Fruit fly (Drosophila melanogaster) whole organism, embryonic: Measurements from ENCODE around the gene sll.

Source experiments
- Bteb2 ChIP-seq: fragments of 200-800 bp; sonication (Bioruptor generic); optimal IDR thresholded peaks from 2 replicates; lab custom pipeline; 2016; ENCODE audit warnings: missing biosample characterization, missing genetic modification characterization
- CG10267 ChIP-seq: fragments of 200-800 bp; sonication (Bioruptor generic); optimal IDR thresholded peaks from 2 replicates; lab custom pipeline; 2018; ENCODE audit warnings: missing biosample characterization, mild to moderate bottlenecking, missing genetic modification characterization, moderate library complexity
- CG11093 ChIP-seq: fragments of 200-800 bp; sonication (Bioruptor generic); IDR thresholded peaks from 3 replicates; pipeline ENCODE4 v1.3.6; 2022; ENCODE audit warnings: missing biosample characterization, missing genetic modification characterization
- CG11560 ChIP-seq: fragments of 200-800 bp; sonication (Bioruptor generic); IDR thresholded peaks from 3 replicates; pipeline ENCODE4 v1.3.6; 2022; ENCODE audit warnings: missing biosample characterization, missing genetic modification characterization
- CG11695 ChIP-seq: fragments of 200-800 bp; sonication (Bioruptor generic); IDR thresholded peaks from 3 replicates; pipeline ENCODE4 v1.3.6; 2022; ENCODE audit warnings: missing biosample characterization, missing genetic modification characterization
- CG12104 ChIP-seq: fragments of 200-800 bp; sonication (Bioruptor generic); optimal IDR thresholded peaks from 3 replicates; lab custom pipeline; 2016; ENCODE audit warnings: missing biosample characterization, missing genetic modification characterization
- CG15514 ChIP-seq: fragments of 200-800 bp; sonication (Bioruptor generic); optimal IDR thresholded peaks from 3 replicates; lab custom pipeline; 2017; ENCODE audit warnings: missing biosample characterization, missing genetic modification characterization, mild to moderate bottlenecking, moderate library complexity, missing genetic modification reagents
- CG16815 ChIP-seq: fragments of 200-800 bp; sonication (Bioruptor generic); optimal IDR thresholded peaks from 3 replicates; lab custom pipeline; 2017; ENCODE audit warnings: missing biosample characterization, mild to moderate bottlenecking, missing genetic modification characterization
- CG17829 ChIP-seq: fragments of 200-800 bp; optimal IDR thresholded peaks from 2 replicates; lab custom pipeline; 2019; ENCODE audit warnings: missing biosample characterization, mild to moderate bottlenecking, missing genetic modification characterization, moderate library complexity
- CG30020 ChIP-seq: fragments of 200-800 bp; optimal IDR thresholded peaks from 2 replicates; lab custom pipeline; 2019; ENCODE audit warnings: missing biosample characterization, mild to moderate bottlenecking, missing genetic modification characterization, moderate library complexity
- CG30403 ChIP-seq: fragments of 200-800 bp; sonication (Bioruptor generic); optimal IDR thresholded peaks from 3 replicates; lab custom pipeline; 2016; ENCODE audit warnings: missing biosample characterization, missing genetic modification characterization
- CG34224 ChIP-seq: fragments of 200-800 bp; sonication (Bioruptor generic); IDR thresholded peaks from 3 replicates; pipeline ENCODE4 v1.3.6; 2022; ENCODE audit warnings: missing biosample characterization, missing genetic modification characterization; ENCODE audit not compliant: partially characterized antibody
- CG34422 ChIP-seq: fragments of 200-800 bp; sonication (Bioruptor generic); IDR thresholded peaks from 3 replicates; pipeline ENCODE4 v1.3.6; 2022; ENCODE audit warnings: missing biosample characterization, missing genetic modification characterization
- CG42726 ChIP-seq: fragments of 200-800 bp; sonication (Bioruptor generic); IDR thresholded peaks from 2 replicates; pipeline ENCODE4 v1.3.6; 2022; ENCODE audit warnings: missing biosample characterization, missing genetic modification characterization; ENCODE audit not compliant: partially characterized antibody
- CG4854 ChIP-seq: fragments of 200-800 bp; sonication (Bioruptor generic); optimal IDR thresholded peaks from 2 replicates; lab custom pipeline; 2016; ENCODE audit warnings: missing biosample characterization, missing genetic modification characterization, inconsistent platforms
- CG7928 ChIP-seq: fragments of 200-800 bp; sonication (Bioruptor generic); optimal IDR thresholded peaks from 2 replicates; lab custom pipeline; 2017; ENCODE audit warnings: missing biosample characterization, mild to moderate bottlenecking, missing genetic modification characterization
- CG8924 ChIP-seq: fragments of 200-800 bp; optimal IDR thresholded peaks from 3 replicates; lab custom pipeline; 2019; ENCODE audit warnings: missing biosample characterization, mild to moderate bottlenecking, missing genetic modification characterization, moderate library complexity
- CG9437 ChIP-seq: fragments of 200-800 bp; sonication (Bioruptor generic); optimal IDR thresholded peaks from 2 replicates; lab custom pipeline; 2018; ENCODE audit warnings: missing biosample characterization, mild to moderate bottlenecking, missing genetic modification characterization
- CG9876 ChIP-seq: fragments of 200-800 bp; sonication (Bioruptor generic); optimal IDR thresholded peaks from 2 replicates; lab custom pipeline; 2016; ENCODE audit warnings: missing biosample characterization, missing genetic modification characterization
- D19B ChIP-seq: fragments of 200-800 bp; sonication (Bioruptor generic); optimal IDR thresholded peaks from 2 replicates; lab custom pipeline; 2017; ENCODE audit warnings: missing biosample characterization, mild to moderate bottlenecking, missing genetic modification characterization
- Doc2 ChIP-seq: fragments of 200-800 bp; sonication (Bioruptor generic); IDR thresholded peaks from 2 replicates; pipeline ENCODE4 v1.3.6; 2022; ENCODE audit warnings: missing biosample characterization, missing genetic modification characterization
- Eip74EF ChIP-seq, 2 experiments: fragments of 200-800 bp in 1 of 2; fragments of >200 bp in 1 of 2; sonication (Bioruptor generic) in 1 of 2; optimal IDR thresholded peaks; 2 replicates each; lab custom pipeline; 2017 to 2019; ENCODE audit warnings: missing biosample characterization in 2 of 2, missing genetic modification characterization in 2 of 2, mild to moderate bottlenecking in 1 of 2, moderate library complexity in 1 of 2
- Med ChIP-seq: fragments of 200-800 bp; sonication (Bioruptor generic); peaks from one replicate; lab custom pipeline; 2016; ENCODE audit warnings: missing biosample characterization, missing genetic modification characterization, mild to moderate bottlenecking, inconsistent platforms, moderate library complexity
- Meics ChIP-seq: fragments of 200-800 bp; sonication (Bioruptor generic); optimal IDR thresholded peaks from 2 replicates; lab custom pipeline; 2017; ENCODE audit warnings: missing biosample characterization, mild to moderate bottlenecking, missing genetic modification characterization
- Nf-YC ChIP-seq: fragments of 200-800 bp; optimal IDR thresholded peaks from 3 replicates; lab custom pipeline; 2019; ENCODE audit warnings: missing biosample characterization, mild to moderate bottlenecking, missing genetic modification characterization, moderate library complexity
- Oli ChIP-seq: fragments of 200-800 bp; sonication (Bioruptor generic); optimal IDR thresholded peaks from 2 replicates; lab custom pipeline; 2018; ENCODE audit warnings: missing biosample characterization, mild to moderate bottlenecking, missing genetic modification characterization, moderate library complexity
- Ptx1 ChIP-seq: fragments of 200-800 bp; sonication (Bioruptor generic); IDR thresholded peaks from 2 replicates; pipeline ENCODE4 v1.3.6; 2022; ENCODE audit warnings: missing biosample characterization, missing genetic modification characterization
- TFAM ChIP-seq: fragments of 200-800 bp; sonication (Bioruptor generic); optimal IDR thresholded peaks from 2 replicates; lab custom pipeline; 2017; ENCODE audit warnings: missing biosample characterization, missing genetic modification characterization, inconsistent platforms
- abd-A ChIP-seq: fragments of 200-800 bp; sonication (Bioruptor generic); optimal IDR thresholded peaks from 3 replicates; lab custom pipeline; 2019; ENCODE audit warnings: missing biosample characterization, mild to moderate bottlenecking, missing genetic modification characterization, moderate library complexity
- ato ChIP-seq: fragments of 200-800 bp; sonication (Bioruptor generic); IDR thresholded peaks from 2 replicates; pipeline ENCODE4 v1.3.6; 2022; ENCODE audit warnings: missing biosample characterization, missing genetic modification characterization; ENCODE audit not compliant: partially characterized antibody
- az2 ChIP-seq: fragments of 200-800 bp; sonication (Bioruptor generic); optimal IDR thresholded peaks from 3 replicates; lab custom pipeline; 2016; ENCODE audit warnings: missing biosample characterization, missing genetic modification characterization
- bowl ChIP-seq: fragments of 200-800 bp; sonication (Bioruptor generic); IDR thresholded peaks from 2 replicates; pipeline ENCODE4 v1.3.6; 2022; ENCODE audit warnings: missing biosample characterization, missing genetic modification characterization
- chif ChIP-seq, 2 experiments: fragments of 200-800 bp; sonication (Bioruptor generic); optimal IDR thresholded peaks; 3 replicates each; lab custom pipeline; 2016; ENCODE audit warnings: missing biosample characterization in 2 of 2, missing genetic modification characterization in 2 of 2
- chm ChIP-seq: fragments of 200-800 bp; sonication (Bioruptor generic); IDR thresholded peaks from 2 replicates; pipeline ENCODE4 v1.3.6; 2022; ENCODE audit warnings: missing biosample characterization, missing genetic modification characterization
- ci ChIP-seq: fragments of 200-800 bp; sonication (Bioruptor generic); IDR thresholded peaks from 3 replicates; pipeline ENCODE4 v1.3.6; 2022; ENCODE audit warnings: missing biosample characterization, missing genetic modification characterization
- danr ChIP-seq: fragments of 200-800 bp; sonication (Bioruptor generic); IDR thresholded peaks from 2 replicates; pipeline ENCODE4 v1.3.6; 2022; ENCODE audit warnings: missing biosample characterization, missing genetic modification characterization
- dm ChIP-seq: fragments of 200-800 bp; sonication (Bioruptor generic); optimal IDR thresholded peaks from 3 replicates; lab custom pipeline; 2016; ENCODE audit warnings: missing biosample characterization, missing genetic modification characterization
- dysf ChIP-seq: fragments of 200-800 bp; sonication (Bioruptor generic); IDR thresholded peaks from 3 replicates; pipeline ENCODE4 v1.3.6; 2022; ENCODE audit warnings: missing biosample characterization, missing genetic modification characterization
- eve ChIP-seq, 2 experiments: fragments of >200 bp; optimal IDR thresholded peaks; 2 replicates each; lab custom pipeline; 2017; ENCODE audit warnings: missing biosample characterization in 2 of 2, missing genetic modification characterization in 2 of 2
- exex ChIP-seq: fragments of 200-800 bp; sonication (Bioruptor generic); optimal IDR thresholded peaks from 4 replicates; lab custom pipeline; 2018; ENCODE audit warnings: missing biosample characterization, mild to moderate bottlenecking, missing genetic modification characterization, moderate library complexity
- grau ChIP-seq: fragments of 200-800 bp; optimal IDR thresholded peaks from 3 replicates; lab custom pipeline; 2019; ENCODE audit warnings: missing biosample characterization, mild to moderate bottlenecking, missing genetic modification characterization, moderate library complexity
- h ChIP-seq: fragments of >200 bp; optimal IDR thresholded peaks from 2 replicates; lab custom pipeline; 2017
- ham ChIP-seq: fragments of 200-800 bp; sonication (Bioruptor generic); IDR thresholded peaks from 2 replicates; pipeline ENCODE4 v1.3.6; 2022; ENCODE audit warnings: missing biosample characterization, missing genetic modification characterization
- hth ChIP-seq: fragments of >200 bp; optimal IDR thresholded peaks from 2 replicates; lab custom pipeline; 2017; ENCODE audit warnings: inconsistent platforms
- kay ChIP-seq: fragments of 200-800 bp; sonication (Bioruptor generic); optimal IDR thresholded peaks from 2 replicates; lab custom pipeline; 2016; ENCODE audit warnings: missing biosample characterization, missing genetic modification characterization
- pho ChIP-seq: fragments of 200-800 bp; sonication (Bioruptor generic); optimal IDR thresholded peaks from 2 replicates; lab custom pipeline; 2016; ENCODE audit warnings: missing biosample characterization, missing genetic modification characterization
- pita ChIP-seq: fragments of 200-800 bp; sonication (Bioruptor generic); optimal IDR thresholded peaks from 2 replicates; lab custom pipeline; 2017; ENCODE audit warnings: missing biosample characterization, mild to moderate bottlenecking, missing genetic modification characterization
- sug ChIP-seq: fragments of 200-800 bp; optimal IDR thresholded peaks from 2 replicates; lab custom pipeline; 2019; ENCODE audit warnings: missing biosample characterization, mild to moderate bottlenecking, missing genetic modification characterization, moderate library complexity
- vvl ChIP-seq: fragments of 200-800 bp; sonication (Bioruptor generic); IDR thresholded peaks from 2 replicates; pipeline ENCODE4 v1.3.6; 2022; ENCODE audit warnings: missing biosample characterization, missing genetic modification characterization

The sll gene

DNA sequence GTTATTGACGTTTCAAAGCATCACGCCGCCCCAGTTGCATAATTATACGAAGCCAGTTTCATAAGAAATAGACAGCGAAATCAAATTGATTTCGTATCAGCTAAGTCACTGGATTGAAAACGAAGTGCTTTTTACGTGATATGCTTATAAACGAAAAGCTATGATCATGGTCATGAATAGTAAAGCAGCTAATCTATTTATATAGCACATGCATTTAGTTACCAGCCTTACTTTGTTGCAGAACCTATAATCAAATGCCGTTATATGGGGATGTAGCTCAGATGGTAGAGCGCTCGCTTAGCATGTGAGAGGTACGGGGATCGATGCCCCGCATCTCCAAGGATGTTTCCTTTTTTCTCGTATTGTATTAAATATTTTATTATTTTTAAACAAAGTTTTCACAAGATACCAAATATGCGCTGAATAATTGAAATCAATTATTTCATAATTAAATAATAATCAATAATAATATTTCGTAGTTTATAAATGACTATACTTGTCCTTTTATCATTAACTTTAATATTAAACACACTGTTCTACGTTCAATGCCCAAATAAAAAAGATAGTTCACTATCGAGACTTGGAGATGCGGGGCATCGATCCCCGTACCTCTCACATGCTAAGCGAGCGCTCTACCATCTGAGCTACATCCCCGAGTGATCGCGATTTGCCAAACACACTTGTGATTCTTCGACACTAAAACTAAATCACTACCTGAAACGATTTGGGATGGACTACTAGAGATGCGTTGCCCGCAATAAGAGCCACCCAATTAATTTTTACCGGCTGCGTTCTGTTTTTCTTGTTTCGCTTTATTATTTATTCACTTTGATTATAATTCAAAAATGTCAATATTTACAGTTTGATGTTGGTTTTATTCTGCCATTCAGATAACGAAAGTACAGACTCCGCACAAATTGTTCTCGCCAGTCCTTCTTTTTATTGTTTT, 40.5 kb downstream of the sll start (continued):
- TF ChIP-seq CG11093 (no peak), Med (GFP tag; lab: Kevin White, UChicago) (peak; percentile 66), CG4854 (GFP tag; lab: Kevin White, UChicago) (no peak), CG11695 (no peak), dm (no peak), CG12104 (GFP tag; lab: Kevin White, UChicago) (no peak), Bteb2 (no peak), danr (GFP tag; lab: Robert Waterston, UW) (no peak), kay (no peak), CG34224 (GFP tag; lab: Robert Waterston, UW) (peak; percentile 46; the same call in 1 of the 3 replicates), chif (GFP tag; optimal IDR thresholded peaks at IDR 0.05; lab: Kevin White, UChicago) (no peak), CG10267 (no peak), CG30403 (GFP tag; lab: Kevin White, UChicago) (no peak), CG11560 (tag; lab: Robert Waterston, UW) (no peak), CG17829 (no peak), Meics (GFP tag; lab: Kevin White, UChicago) (no peak), exex (tag; lab: Kevin White, UChicago) (peak; percentile 98), CG42726 (peak; percentile 64), vvl (GFP tag; lab: Robert Waterston, UW) (peak; percentile 73; the same call in 1 of the 2 replicates), hth (lab: Kevin White, UChicago) (no peak), D19B (no peak), sug (tag; lab: Kevin White, UChicago) (no peak), TFAM (GFP tag; lab: Kevin White, UChicago) (no peak), CG9437 (no peak), abd-A (tag; lab: Kevin White, UChicago) (peak; percentile 22), Doc2 (GFP tag; lab: Robert Waterston, UW) (no peak), pho (no peak), Nf-YC (tag; lab: Kevin White, UChicago) (no peak), ham (GFP tag; lab: Robert Waterston, UW) (no peak), Oli (tag; lab: Kevin White, UChicago) (no peak), Ptx1 (GFP tag; lab: Robert Waterston, UW) (no peak), pita (no peak), CG9876 (GFP tag; lab: Kevin White, UChicago) (no peak), az2 (GFP tag; lab: Kevin White, UChicago) (no peak), CG15514 (no peak), CG7928 (GFP tag; lab: Kevin White, UChicago) (no peak), eve (GFP tag; optimal IDR thresholded peaks at IDR 0.05; lab: Kevin White, UChicago) (peak in 1 of 2 experiments; percentile 11), chm (GFP tag; lab: Robert Waterston, UW) (peak; percentile 20; the same call in 1 of the 2 replicates), bowl (GFP tag; lab: Robert Waterston, UW) (no peak), ato (peak; percentile 65; the same call in 1 of the 2 replicates), CG34422 (0 out of 3 replicates have a peak, but pooled peaks have one; percentile 9), Eip74EF (GFP tag; optimal IDR thresholded peaks at IDR 0.05; lab: Kevin White, UChicago) (peak in 1 of 2 experiments; percentile 20), CG8924 (tag; lab: Kevin White, UChicago) (no peak), dysf (0 out of 3 replicates have a peak, but pooled peaks have one; percentile 23), ci (GFP tag; lab: Robert Waterston, UW) (no peak), CG30020 (no peak), CG16815 (GFP tag; lab: Kevin White, UChicago) (no peak), h (lab: Kevin White, UChicago) (no peak), grau (tag; lab: Kevin White, UChicago) (no peak)
